Fruit fly (Drosophila melanogaster) S2 (cell line): ENCODE results near the gene Cpr67B.

Experiments used
- CG8478 ChIP-seq: fragments of >200 bp; optimal IDR thresholded peaks from 2 replicates; lab custom pipeline; 2018
- CTCF ChIP-seq, 2 experiments: fragments of >200 bp; optimal IDR thresholded peaks; 2 replicates each; lab custom pipeline; 2018

Cpr67B gene

DNA sequence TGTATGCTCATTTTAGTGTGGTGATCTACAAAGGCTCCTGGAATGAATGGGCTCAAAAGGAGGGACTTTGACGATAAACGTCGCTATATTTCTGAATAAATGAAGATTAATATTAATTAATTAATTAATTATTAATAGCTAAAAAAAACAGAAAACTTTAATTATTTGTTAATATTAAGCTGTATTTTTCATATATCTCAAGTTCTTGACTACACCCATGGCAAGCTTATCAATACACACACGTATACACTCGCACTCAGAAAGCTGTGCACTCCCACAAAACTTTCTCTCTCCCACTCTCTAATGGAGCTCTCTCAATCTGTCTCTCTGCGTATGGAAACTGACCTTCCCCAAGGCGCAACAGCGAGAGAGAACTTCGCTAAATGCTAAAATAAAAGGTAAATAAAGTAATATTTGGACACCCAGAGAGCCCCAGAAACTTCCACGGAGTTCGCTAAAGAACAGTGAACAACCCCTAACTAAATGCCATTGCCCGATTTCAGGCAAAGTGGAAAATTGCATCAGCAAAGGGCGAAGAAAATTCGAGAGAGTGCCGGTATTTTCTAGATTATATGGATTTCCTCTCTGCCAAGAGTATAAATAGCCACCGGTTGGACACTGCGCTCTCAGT is 31.1 kb upstream of the Cpr67B start:
- TF ChIP-seq CTCF (optimal IDR thresholded peaks at IDR 0.05; lab: Kevin White, UChicago) (no peak), CG8478 (lab: Kevin White, UChicago) (no peak)

DNA sequence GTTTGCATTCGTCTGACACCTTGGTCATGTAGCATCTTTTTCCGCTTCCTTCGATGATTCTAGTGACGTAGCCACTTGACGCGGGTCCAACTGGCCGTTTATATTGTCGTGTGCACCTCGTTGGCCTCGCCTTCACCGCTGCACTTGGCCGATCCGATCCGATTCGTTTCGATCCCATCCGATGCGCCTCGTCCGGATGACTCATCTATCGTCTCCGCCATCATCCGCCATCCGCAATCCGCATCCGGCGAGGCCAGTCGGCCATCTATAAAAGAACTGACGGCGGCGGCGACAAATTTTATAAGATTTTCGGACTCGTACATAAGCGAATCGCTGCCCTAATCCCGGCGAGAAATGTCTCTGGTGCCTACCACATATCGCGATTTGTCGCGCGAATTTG is 29.5 kb upstream of the Cpr67B start, which contains the start of gene CG4461:
TSS of gene CG4461 (plus strand) at position 301 of the 400 bp plus-strand sequence.
- TF ChIP-seq CTCF (optimal IDR thresholded peaks at IDR 0.05; lab: Kevin White, UChicago), result no peak
- no peak for TF ChIP-seq CG8478 (lab: Kevin White, UChicago)

DNA sequence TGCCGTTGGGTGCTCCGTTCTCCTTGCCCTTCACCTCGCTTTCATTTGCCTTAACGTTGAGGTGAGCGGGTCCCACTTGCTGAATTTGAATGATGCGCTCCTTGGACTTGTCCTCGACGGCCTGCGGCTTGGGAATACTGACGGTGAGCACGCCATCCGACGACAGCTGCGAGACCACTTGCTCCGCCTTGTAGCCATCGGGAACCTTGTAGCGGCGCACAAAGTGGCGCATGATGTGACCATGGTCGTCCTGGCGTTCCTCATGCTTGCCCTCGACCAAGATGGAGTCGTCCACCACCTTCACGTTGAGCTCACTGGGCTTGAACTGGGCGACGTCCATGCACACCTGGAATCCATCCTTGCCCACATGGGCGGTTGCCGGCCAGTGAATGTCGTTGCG is 28.0 kb upstream of the Cpr67B start:
- TF ChIP-seq CG8478 (lab: Kevin White, UChicago), result no peak
- TF ChIP-seq CTCF (optimal IDR thresholded peaks at IDR 0.05; lab: Kevin White, UChicago), result no peak

DNA sequence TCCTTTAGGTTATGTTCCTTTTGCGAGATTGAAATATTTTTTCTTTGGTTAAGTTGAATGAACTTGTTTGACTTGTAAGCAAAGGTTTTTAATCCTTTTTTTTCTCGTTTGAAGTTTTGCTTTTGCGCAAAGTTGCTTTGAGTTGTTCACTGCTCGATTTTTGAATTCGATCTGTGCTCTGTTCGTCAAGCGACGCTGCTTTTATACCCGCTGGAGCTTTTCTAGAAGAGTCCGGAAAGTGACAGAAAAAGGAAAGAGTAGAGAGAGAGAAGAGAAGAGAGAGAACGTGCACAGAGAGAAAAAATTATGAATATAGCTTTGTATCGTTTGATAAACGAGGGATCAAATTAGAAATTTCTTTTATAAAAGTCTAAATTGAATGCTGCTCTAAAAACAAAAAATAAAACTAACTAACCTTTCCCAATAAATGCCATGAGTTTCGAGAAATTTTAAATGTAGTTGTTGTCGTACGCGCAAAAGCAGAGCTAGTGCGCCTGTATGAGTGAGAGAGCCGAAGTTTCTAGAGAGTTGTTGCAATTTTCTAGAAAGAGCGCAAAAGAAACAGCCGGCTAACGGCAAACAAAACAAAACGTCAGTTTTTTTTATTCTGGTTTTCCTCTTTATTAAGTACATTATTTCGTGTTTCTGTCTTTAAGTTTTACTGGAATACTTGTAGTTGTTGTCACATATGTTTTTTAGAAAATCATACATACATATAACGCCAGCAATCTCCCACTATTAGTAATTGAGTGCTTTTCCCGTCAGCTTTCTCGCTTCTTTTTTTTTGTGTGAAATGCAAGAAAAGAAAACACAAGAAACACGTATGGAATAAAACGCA is 27.2 kb upstream of the Cpr67B start, which contains the start of gene Hsp26:
TSS of gene Hsp26 (minus strand) at position 230 of the 838 bp plus-strand sequence.
- no peak for TF ChIP-seq CTCF (optimal IDR thresholded peaks at IDR 0.05; lab: Kevin White, UChicago)
- no peak for TF ChIP-seq CG8478 (lab: Kevin White, UChicago)

DNA sequence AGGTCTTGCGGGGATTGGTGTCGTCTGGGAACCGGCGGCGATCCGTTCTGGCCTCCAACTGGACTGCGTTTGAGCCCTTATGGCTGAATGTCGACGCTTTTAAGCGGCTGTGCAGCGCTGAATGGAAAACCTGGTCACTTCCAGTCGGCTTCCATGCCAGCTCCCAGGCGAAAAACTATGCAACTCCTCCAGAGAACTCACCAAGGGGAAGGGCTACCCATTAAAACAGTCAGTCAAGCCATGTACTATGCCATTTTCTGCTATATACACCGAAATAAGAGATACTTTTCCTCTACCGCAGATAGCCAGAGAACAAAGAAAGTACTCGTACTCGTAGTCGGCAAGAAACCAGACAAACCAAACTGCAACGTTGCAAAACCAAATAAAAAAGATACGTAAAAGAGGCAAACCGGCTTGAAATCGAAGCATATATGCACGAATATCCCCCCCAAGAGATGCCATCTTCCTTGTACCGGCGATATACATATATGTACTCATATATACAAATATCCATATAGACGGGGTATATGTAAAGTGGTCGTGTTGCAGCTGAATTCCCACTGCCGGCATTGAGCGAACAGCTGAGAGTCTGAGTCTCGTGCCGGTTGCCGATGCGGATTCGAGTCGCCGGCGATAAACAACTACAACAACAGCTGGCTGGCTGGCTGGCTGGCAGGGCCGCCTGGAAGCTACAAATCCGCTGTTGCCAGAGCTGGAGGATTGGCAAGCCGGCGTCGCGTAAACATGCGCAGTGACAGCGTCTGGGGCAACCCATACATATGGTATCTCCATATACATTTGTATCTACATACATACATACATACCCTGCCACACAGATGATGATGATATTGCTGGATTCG is 24.9 kb upstream of the Cpr67B start, which contains the start of gene Hsp67Ba:
TSS of gene Hsp67Ba (minus strand) at position 51 of the 860 bp plus-strand sequence.
- no peak for TF ChIP-seq CTCF (optimal IDR thresholded peaks at IDR 0.05; lab: Kevin White, UChicago)
- no peak for TF ChIP-seq CG8478 (lab: Kevin White, UChicago)

DNA sequence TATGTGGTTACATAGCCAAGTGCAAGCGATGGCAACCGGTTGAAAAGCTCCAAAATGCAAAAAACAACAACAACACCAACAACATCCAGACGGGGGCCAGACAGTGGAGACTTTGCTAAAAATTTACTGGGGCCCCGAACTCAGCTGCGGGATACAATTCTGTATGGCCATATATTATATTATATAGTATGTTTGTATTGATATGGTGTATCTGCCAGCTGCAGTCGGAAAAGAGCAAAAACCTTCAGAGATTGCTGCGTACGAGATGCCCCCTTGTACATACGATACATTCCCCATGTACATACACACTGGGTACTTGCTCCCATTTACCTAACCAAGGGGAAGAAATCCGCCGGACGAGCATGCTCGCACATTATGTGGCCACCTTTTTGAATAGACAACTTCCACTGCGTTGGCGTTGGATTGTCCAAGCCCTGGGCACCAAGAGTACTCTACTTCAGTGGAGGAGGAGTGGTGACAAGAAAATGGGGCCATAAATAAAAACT is 24.2 kb upstream of the Cpr67B start:
- TF ChIP-seq CG8478 (lab: Kevin White, UChicago) (no peak), CTCF (optimal IDR thresholded peaks at IDR 0.05; lab: Kevin White, UChicago) (no peak)

DNA sequence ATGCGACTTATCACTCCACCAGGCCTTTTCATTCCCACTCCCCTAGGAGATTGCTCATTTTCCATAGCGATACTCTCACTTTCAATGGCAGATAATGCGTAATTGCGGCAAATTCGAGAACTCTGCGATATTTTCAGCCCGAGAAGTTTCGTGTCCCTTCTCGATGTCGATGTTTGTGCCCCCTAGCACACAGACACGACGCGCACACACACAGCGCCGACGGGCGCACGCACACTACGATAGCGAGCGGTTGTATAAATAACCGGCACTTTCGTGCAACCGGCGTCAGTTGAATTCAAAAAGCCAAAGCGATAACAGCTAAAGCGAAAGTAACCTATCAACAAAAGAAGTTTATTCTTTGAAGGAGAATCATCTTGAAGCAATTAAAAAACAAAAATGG is 23.0 kb upstream of the Cpr67B start, which contains the start of gene Hsp23:
TSS of gene Hsp23 (plus strand) at position 281 of the 400 bp plus-strand sequence.
- TF ChIP-seq CG8478 (lab: Kevin White, UChicago) (no peak), CTCF (optimal IDR thresholded peaks at IDR 0.05; lab: Kevin White, UChicago) (no peak)

DNA sequence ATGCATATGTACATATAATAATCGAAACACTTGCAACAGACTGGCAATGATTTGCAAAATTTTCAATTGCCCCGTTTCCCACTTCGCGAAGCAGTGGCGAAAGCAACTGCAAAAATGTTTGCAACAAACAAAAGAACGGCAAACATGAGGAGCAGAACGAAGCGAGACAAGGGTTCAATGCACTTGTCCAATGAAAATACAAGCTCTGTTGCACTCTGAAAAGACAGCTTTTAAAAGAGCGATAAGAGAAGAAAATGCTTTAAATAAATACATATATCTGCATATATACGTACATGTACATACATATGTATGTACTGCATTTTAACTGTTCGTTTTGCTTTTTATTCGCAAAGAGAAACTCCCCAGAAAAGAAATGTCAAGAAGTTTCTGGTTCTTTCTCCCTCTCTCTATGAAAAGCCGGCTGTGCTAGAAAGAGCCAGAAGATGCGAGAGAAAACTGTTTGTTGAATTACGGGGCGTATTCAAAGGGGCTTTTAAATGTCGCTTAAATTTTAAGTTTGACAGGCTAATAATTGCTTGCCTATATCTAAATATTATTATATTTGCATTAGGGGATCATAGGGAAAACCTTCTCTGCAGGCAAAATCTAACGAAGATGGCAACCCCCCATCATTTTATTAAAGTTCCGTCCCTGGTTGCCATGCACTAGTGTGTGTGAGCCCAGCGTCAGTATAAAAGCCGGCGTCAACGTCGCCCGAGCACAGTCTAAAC is 21.1 kb upstream of the Cpr67B start, which contains the start of gene Hsp27:
TSS of gene Hsp27 (plus strand) at position 719 of the 731 bp plus-strand sequence.
- no peak for TF ChIP-seq CG8478 (lab: Kevin White, UChicago)
- no peak for TF ChIP-seq CTCF (optimal IDR thresholded peaks at IDR 0.05; lab: Kevin White, UChicago)

DNA sequence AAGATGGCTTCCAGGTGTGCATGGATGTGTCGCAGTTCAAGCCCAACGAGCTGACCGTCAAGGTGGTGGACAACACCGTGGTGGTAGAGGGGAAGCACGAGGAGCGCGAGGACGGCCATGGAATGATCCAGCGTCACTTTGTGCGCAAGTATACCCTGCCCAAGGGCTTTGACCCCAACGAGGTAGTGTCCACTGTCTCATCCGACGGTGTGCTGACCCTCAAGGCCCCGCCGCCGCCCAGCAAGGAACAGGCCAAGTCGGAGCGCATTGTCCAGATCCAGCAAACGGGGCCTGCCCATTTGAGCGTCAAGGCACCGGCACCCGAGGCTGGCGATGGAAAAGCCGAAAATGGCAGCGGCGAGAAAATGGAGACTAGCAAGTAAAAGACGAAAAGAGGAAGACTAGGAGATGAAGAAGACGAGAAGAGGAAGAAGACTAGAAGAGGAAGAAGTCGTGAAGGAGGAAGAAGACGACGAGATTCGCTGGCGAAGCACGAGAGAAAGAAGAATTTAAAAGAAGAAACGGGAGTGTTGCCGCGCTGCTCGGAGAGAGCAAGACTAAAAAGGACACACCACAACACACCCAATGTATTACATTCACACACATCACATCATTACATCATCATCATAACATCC is 20.0 kb upstream of the Cpr67B start:
- TF ChIP-seq CTCF (optimal IDR thresholded peaks at IDR 0.05; lab: Kevin White, UChicago) (no peak), CG8478 (lab: Kevin White, UChicago) (no peak)

DNA sequence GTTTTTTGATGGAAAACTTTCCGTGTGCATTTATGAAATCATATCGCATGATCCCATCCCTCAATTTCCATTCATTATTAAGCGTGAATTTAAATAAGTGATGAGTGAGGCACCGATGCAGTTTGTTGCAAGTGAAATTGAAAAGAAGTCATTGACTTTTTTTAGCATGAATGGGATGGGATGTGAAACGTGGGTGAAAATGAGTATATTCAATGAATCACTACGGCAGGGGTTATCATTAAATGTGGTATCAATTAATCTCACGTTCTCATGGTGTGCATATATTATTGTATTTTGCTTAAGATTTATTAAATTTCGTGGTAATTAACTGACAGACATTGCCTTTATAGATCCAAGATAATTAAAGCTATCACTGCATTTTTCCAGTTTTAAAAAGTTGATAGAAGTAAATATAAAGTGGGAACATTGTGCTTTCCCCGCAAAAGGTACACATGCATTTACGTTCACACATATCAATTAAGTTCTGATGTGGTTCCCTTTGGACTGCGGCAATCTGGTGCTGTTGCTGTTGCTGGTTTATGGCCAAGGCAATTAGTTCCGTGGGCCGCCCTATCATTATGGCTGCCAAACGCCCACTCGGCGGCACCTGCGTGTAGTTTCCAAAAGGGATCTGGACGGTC is 13.1 kb upstream of the Cpr67B start:
- TF ChIP-seq CTCF (optimal IDR thresholded peaks at IDR 0.05; lab: Kevin White, UChicago) (no peak), CG8478 (lab: Kevin White, UChicago) (no peak)

DNA sequence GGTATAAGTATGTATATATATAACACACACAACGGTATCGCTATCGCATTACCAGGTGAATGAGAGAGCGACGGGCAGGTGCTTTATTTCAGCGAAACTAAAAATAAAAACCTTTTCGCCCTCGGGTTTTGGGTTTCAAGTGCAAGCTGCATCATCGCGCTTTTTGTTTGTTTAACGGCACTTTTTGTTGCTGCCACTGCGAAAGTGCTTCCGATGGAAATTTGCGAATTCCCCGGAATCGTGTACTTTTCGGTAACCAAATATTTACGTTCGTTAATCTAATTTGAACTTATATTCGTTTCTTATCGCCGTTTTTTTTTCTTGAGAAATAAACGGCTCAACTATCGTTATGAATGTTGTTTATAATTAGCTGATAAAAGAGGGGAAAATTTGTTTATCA is 8.6 kb upstream of the Cpr67B start:
- TF ChIP-seq CG8478 (lab: Kevin White, UChicago) (no peak), CTCF (optimal IDR thresholded peaks at IDR 0.05; lab: Kevin White, UChicago) (no peak)

DNA sequence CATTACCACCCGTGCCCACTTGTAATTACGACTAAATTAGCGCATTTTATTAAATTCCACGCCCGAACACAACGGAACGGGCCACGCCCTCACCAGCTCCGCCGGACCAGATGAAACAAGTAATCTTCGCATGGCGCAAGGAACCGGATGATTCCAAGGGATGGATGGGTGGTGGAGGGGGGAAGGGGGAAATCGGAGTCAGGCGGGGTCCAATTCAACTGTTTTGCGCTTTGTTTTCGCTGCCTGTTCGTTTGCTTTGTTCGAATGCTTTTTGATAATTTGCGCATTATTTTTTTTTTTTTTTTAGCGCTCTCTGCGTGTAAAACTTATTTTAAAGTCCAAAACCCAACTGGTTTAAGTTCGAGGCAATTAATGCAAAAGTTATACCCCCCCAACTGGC is 7.9 kb upstream of the Cpr67B start:
- no peak for TF ChIP-seq CG8478 (lab: Kevin White, UChicago)
- TF ChIP-seq CTCF (optimal IDR thresholded peaks at IDR 0.05; lab: Kevin White, UChicago), result no peak
